Worm (Caenorhabditis elegans) whole organism, L2 larva: Measurements from ENCODE around the gene W01F3.2.

Experiments used
- ZK546.5 ChIP-seq: sonication (generic microtip); optimal IDR thresholded peaks from 2 replicates; lab custom pipeline; 2017; ENCODE audit warnings: missing biosample characterization, missing genetic modification characterization
- ama-1 ChIP-seq: fragments of 150-350 bp; optimal IDR thresholded peaks from 2 replicates; lab custom pipeline; 2018; ENCODE audit warnings: inconsistent platforms
- egl-27 ChIP-seq: sonication (generic microtip); optimal IDR thresholded peaks from 3 replicates; lab custom pipeline; 2017; ENCODE audit warnings: missing biosample characterization, missing genetic modification reagents, missing genetic modification characterization
- lsy-2 ChIP-seq, 2 experiments: fragments of 150-350 bp in 1 of 2; sonication (generic microtip) in 1 of 2; optimal IDR thresholded peaks; 2 replicates each; lab custom pipeline; 2014 to 2017; ENCODE audit warnings: missing biosample characterization in 2 of 2, missing genetic modification characterization in 2 of 2
- skn-1 ChIP-seq: sonication (generic microtip); optimal IDR thresholded peaks from 2 replicates; lab custom pipeline; 2017; ENCODE audit warnings: missing biosample characterization, missing genetic modification characterization
- ztf-4 ChIP-seq: fragments of 150-350 bp; optimal IDR thresholded peaks from 2 replicates; lab custom pipeline; 2014; ENCODE audit warnings: missing biosample characterization, missing genetic modification characterization

- TF ChIP-seq lsy-2 (tag; optimal IDR thresholded peaks at IDR 0.05; lab: Kevin White, UChicago) (no peak), ama-1 (no peak), ZK546.5 (tag; lab: Kevin White, UChicago) (no peak), ztf-4 (tag; lab: Kevin White, UChicago) (no peak), skn-1 (tag; lab: Kevin White, UChicago) (no peak), egl-27 (tag; lab: Kevin White, UChicago) (no peak)
Measured at ce11 chrV:20636855-20637254, 23.3 kb upstream of the W01F3.2 start, which contains the start of gene ttr-13.
